Worm (Caenorhabditis elegans) whole organism, early embryonic: Measurements from ENCODE around the gene ndub-2.

Experiments used
- B0310.2 ChIP-seq: sonication (generic microtip); optimal IDR thresholded peaks from 2 replicates; lab custom pipeline; 2016; ENCODE audit warnings: mild to moderate bottlenecking, missing genetic modification characterization, missing compliant biosample characterization
- F13C5.2 ChIP-seq: sonication (generic microtip); optimal IDR thresholded peaks from 2 replicates; lab custom pipeline; 2017; ENCODE audit warnings: mild to moderate bottlenecking, missing genetic modification characterization, inconsistent platforms, missing compliant biosample characterization
- aly-1 ChIP-seq: sonication (generic microtip); optimal IDR thresholded peaks from 2 replicates; lab custom pipeline; 2016; ENCODE audit warnings: missing genetic modification characterization, missing compliant biosample characterization
- ama-1 ChIP-seq: fragments of 150-350 bp; optimal IDR thresholded peaks from 2 replicates; lab custom pipeline; 2014
- ceh-13 ChIP-seq: fragments of 200-800 bp; sonication (Bioruptor generic); optimal IDR thresholded peaks from 2 replicates; lab custom pipeline; 2018; ENCODE audit warnings: mild to moderate bottlenecking, missing genetic modification characterization, missing compliant biosample characterization
- ceh-36 ChIP-seq: sonication (generic microtip); optimal IDR thresholded peaks from 2 replicates; lab custom pipeline; 2016; ENCODE audit warnings: missing genetic modification characterization, inconsistent platforms, missing compliant biosample characterization
- ets-7 ChIP-seq: sonication (generic microtip); optimal IDR thresholded peaks from 2 replicates; lab custom pipeline; 2016; ENCODE audit warnings: missing genotype, missing genetic modification characterization, missing compliant biosample characterization
- hmbx-1 ChIP-seq: sonication (generic microtip); optimal IDR thresholded peaks from 2 replicates; lab custom pipeline; 2016; ENCODE audit warnings: mild to moderate bottlenecking, missing genetic modification characterization, missing compliant biosample characterization
- hmg-4 ChIP-seq: fragments of 200-800 bp; sonication (Bioruptor generic); optimal IDR thresholded peaks from 2 replicates; lab custom pipeline; 2018; ENCODE audit warnings: mild to moderate bottlenecking, missing genetic modification characterization, missing compliant biosample characterization
- hnd-1 ChIP-seq: sonication (generic microtip); optimal IDR thresholded peaks from 2 replicates; lab custom pipeline; 2016; ENCODE audit warnings: missing genetic modification characterization, missing compliant biosample characterization
- pes-1 ChIP-seq: fragments of 200-800 bp; sonication (Bioruptor generic); IDR thresholded peaks from 2 replicates; pipeline ENCODE4 v1.3.6; 2022; ENCODE audit warnings: missing genetic modification reagents, missing genetic modification characterization, missing compliant biosample characterization
- scrt-1 ChIP-seq: fragments of 200-800 bp; sonication (Bioruptor generic); IDR thresholded peaks from 2 replicates; pipeline ENCODE4 v1.3.6; 2022; ENCODE audit warnings: missing genetic modification characterization, missing compliant biosample characterization
- tbx-37 ChIP-seq: fragments of 200-800 bp; sonication (Bioruptor generic); conservative IDR thresholded peaks from 2 replicates; pipeline ENCODE4 v1.3.6; 2022; ENCODE audit warnings: missing genetic modification reagents, missing genetic modification characterization, missing compliant biosample characterization
- tra-4 ChIP-seq: sonication (generic microtip); optimal IDR thresholded peaks from 2 replicates; lab custom pipeline; 2017; ENCODE audit warnings: missing genetic modification characterization, missing compliant biosample characterization

ce11 chrII:8991602-8992001 is 4.6 kb upstream of the ndub-2 start:
- no peak for TF ChIP-seq tbx-37 (GFP tag; lab: Robert Waterston, UW)
- TF ChIP-seq F13C5.2 (tag; lab: Kevin White, UChicago) = no peak
- TF ChIP-seq hnd-1 = no peak
- no peak for TF ChIP-seq ceh-13 (GFP tag; lab: Kevin White, UChicago)
- no peak for TF ChIP-seq ama-1 (lab: Kevin White, UChicago)
- TF ChIP-seq hmg-4 (GFP tag; lab: Kevin White, UChicago) = no peak
- TF ChIP-seq hmbx-1 (tag; lab: Kevin White, UChicago) = no peak
- no peak for TF ChIP-seq ceh-36 (tag; lab: Kevin White, UChicago)
- no peak for TF ChIP-seq ets-7
- no peak for TF ChIP-seq pes-1
- no peak for TF ChIP-seq B0310.2 (tag; lab: Kevin White, UChicago)
- TF ChIP-seq tra-4 (tag; lab: Kevin White, UChicago) = no peak
- TF ChIP-seq scrt-1 = no peak
- TF ChIP-seq aly-1 (tag; lab: Kevin White, UChicago) = no peak
